Fruit fly (Drosophila melanogaster) whole organism: Measurements from ENCODE around the gene btv.

Experiments used
- CG8478 ChIP-seq: fragments of >200 bp; optimal IDR thresholded peaks from 2 replicates; lab custom pipeline; 2018; ENCODE audit warnings: inconsistent platforms
- psq ChIP-seq: fragments of >200 bp; optimal IDR thresholded peaks from 2 replicates; lab custom pipeline; 2017
- usp ChIP-seq: fragments of >200 bp; optimal IDR thresholded peaks from 2 replicates; lab custom pipeline; 2017; ENCODE audit warnings: missing biosample characterization, missing genetic modification characterization, mixed read lengths

DNA sequence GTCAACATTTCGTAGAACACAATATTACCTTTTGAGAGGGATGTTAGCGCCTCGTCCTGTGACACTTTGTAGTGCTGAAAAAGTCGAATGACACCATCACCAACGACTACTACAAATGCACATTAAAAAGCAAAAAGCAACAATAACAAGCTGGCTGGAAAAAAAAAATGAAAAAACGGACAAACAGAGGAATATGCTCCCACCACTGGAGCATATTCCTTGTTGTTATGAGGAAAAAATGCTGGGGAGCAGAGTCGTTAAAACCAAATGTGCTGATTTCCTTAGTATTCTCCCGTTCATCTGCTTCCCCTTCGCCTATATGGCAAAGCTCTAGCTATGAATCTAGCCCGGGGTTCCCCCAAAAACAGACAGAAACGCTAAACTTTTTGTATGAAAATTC lies 67.3 kb downstream of the btv start, which contains the start of gene CG43271:
- TF ChIP-seq usp (GFP tag; lab: Kevin White, UChicago) (no peak), CG8478 (no peak), psq (lab: Kevin White, UChicago) (no peak)
